Fruit fly (Drosophila melanogaster) whole organism, embryonic: ENCODE data around the gene CG43999.

Experiments used
- Ada2b ChIP-seq: fragments of 200-800 bp; sonication (Bioruptor generic); IDR thresholded peaks from 2 replicates; pipeline ENCODE4 v1.3.6; 2022; ENCODE audit warnings: missing biosample characterization, missing genetic modification characterization
- Aef1 ChIP-seq: fragments of 200-800 bp; sonication (Bioruptor generic); IDR thresholded peaks from 3 replicates; pipeline ENCODE4 v1.3.6; 2022; ENCODE audit warnings: missing biosample characterization, missing genetic modification characterization
- Atf-2 ChIP-seq: fragments of 200-800 bp; sonication (Bioruptor generic); optimal IDR thresholded peaks from 2 replicates; lab custom pipeline; 2016; ENCODE audit warnings: missing biosample characterization, missing genetic modification characterization
- Bdp1 ChIP-seq: fragments of 200-800 bp; sonication (Bioruptor generic); optimal IDR thresholded peaks from 3 replicates; lab custom pipeline; 2016; ENCODE audit warnings: missing biosample characterization, missing genetic modification characterization
- CG12104 ChIP-seq: fragments of 200-800 bp; sonication (Bioruptor generic); optimal IDR thresholded peaks from 3 replicates; lab custom pipeline; 2016; ENCODE audit warnings: missing biosample characterization, missing genetic modification characterization
- CG12769 ChIP-seq: fragments of 200-800 bp; sonication (Bioruptor generic); optimal IDR thresholded peaks from 2 replicates; lab custom pipeline; 2019; ENCODE audit warnings: missing biosample characterization, mild to moderate bottlenecking, missing genetic modification characterization, moderate library complexity
- CG14014 ChIP-seq: fragments of 200-800 bp; sonication (Bioruptor generic); IDR thresholded peaks from 2 replicates; pipeline ENCODE4 v1.3.6; 2022; ENCODE audit warnings: missing biosample characterization, missing genetic modification characterization
- CG14860 ChIP-seq: fragments of 200-800 bp; sonication (Bioruptor generic); IDR thresholded peaks from 3 replicates; pipeline ENCODE4 v1.3.6; 2022; ENCODE audit warnings: missing biosample characterization, missing genetic modification characterization; ENCODE audit not compliant: partially characterized antibody
- CG15514 ChIP-seq: fragments of 200-800 bp; sonication (Bioruptor generic); optimal IDR thresholded peaks from 3 replicates; lab custom pipeline; 2017; ENCODE audit warnings: missing biosample characterization, missing genetic modification characterization, mild to moderate bottlenecking, moderate library complexity, missing genetic modification reagents
- CG15601 ChIP-seq: fragments of 200-800 bp; sonication (Bioruptor generic); optimal IDR thresholded peaks from 3 replicates; lab custom pipeline; 2019; ENCODE audit warnings: missing biosample characterization, mild to moderate bottlenecking, missing genetic modification characterization, moderate library complexity
- CG16863 ChIP-seq: fragments of 200-800 bp; sonication (Bioruptor generic); optimal IDR thresholded peaks from 3 replicates; lab custom pipeline; 2016; ENCODE audit warnings: missing biosample characterization, missing genetic modification characterization
- CG2712 ChIP-seq: fragments of 200-800 bp; optimal IDR thresholded peaks from 3 replicates; lab custom pipeline; 2019; ENCODE audit warnings: missing biosample characterization, mild to moderate bottlenecking, missing genetic modification characterization, moderate library complexity
- CG3995 ChIP-seq: fragments of 200-800 bp; sonication (Bioruptor generic); optimal IDR thresholded peaks from 3 replicates; lab custom pipeline; 2016; ENCODE audit warnings: missing biosample characterization, missing genetic modification characterization
- CG4820 ChIP-seq: fragments of 200-800 bp; sonication (Bioruptor generic); optimal IDR thresholded peaks from 3 replicates; lab custom pipeline; 2016; ENCODE audit warnings: missing biosample characterization, missing genetic modification characterization
- CG5953 ChIP-seq: fragments of 200-800 bp; sonication (Bioruptor generic); IDR thresholded peaks from 2 replicates; pipeline ENCODE4 v1.3.6; 2022; ENCODE audit warnings: missing biosample characterization, missing genetic modification characterization
- CG6272 ChIP-seq: fragments of 200-800 bp; sonication (Bioruptor generic); IDR thresholded peaks from 2 replicates; pipeline ENCODE4 v1.3.6; 2022; ENCODE audit warnings: missing biosample characterization, missing genetic modification characterization
- CG7556 ChIP-seq: fragments of 200-800 bp; sonication (Bioruptor generic); optimal IDR thresholded peaks from 2 replicates; lab custom pipeline; 2017; ENCODE audit warnings: missing biosample characterization, mild to moderate bottlenecking, missing genetic modification characterization
- CG7786 ChIP-seq: fragments of 200-800 bp; sonication (Bioruptor generic); optimal IDR thresholded peaks from 2 replicates; lab custom pipeline; 2016; ENCODE audit warnings: missing biosample characterization, missing genetic modification characterization
- CG8478 ChIP-seq: fragments of >200 bp; optimal IDR thresholded peaks from 2 replicates; lab custom pipeline; 2018
- CG9727 ChIP-seq: fragments of 200-800 bp; sonication (Bioruptor generic); optimal IDR thresholded peaks from 3 replicates; lab custom pipeline; 2017; ENCODE audit warnings: missing biosample characterization, mild to moderate bottlenecking, missing genetic modification characterization
- CTCF ChIP-seq: fragments of 200-800 bp; sonication (Bioruptor generic); optimal IDR thresholded peaks from 2 replicates; lab custom pipeline; 2017; ENCODE audit warnings: missing biosample characterization, mild to moderate bottlenecking, missing genetic modification characterization, moderate library complexity
- D ChIP-seq, 2 experiments: fragments of 200-800 bp in 1 of 2; fragments of >200 bp in 1 of 2; sonication (Bioruptor generic) in 1 of 2; optimal IDR thresholded peaks; 2 replicates in 1 of 2; 3 replicates in 1 of 2; lab custom pipeline; 2017; ENCODE audit warnings: mild to moderate bottlenecking in 1 of 2, missing biosample characterization in 1 of 2, missing genetic modification characterization in 1 of 2, missing genetic modification reagents in 1 of 2
- D19B ChIP-seq: fragments of 200-800 bp; sonication (Bioruptor generic); optimal IDR thresholded peaks from 2 replicates; lab custom pipeline; 2017; ENCODE audit warnings: missing biosample characterization, mild to moderate bottlenecking, missing genetic modification characterization
- Dll ChIP-seq: fragments of 200-800 bp; sonication (Bioruptor generic); IDR thresholded peaks from 4 replicates; pipeline ENCODE4 v1.3.6; 2022; ENCODE audit warnings: missing biosample characterization, missing genetic modification characterization; ENCODE audit not compliant: partially characterized antibody
- Dref ChIP-seq: fragments of 200-800 bp; sonication (Bioruptor generic); IDR thresholded peaks from 2 replicates; pipeline ENCODE4 v1.3.6; 2022; ENCODE audit warnings: missing biosample characterization, missing genetic modification characterization
- Ets65A ChIP-seq: fragments of 200-800 bp; sonication (Bioruptor generic); peaks from one replicate; lab custom pipeline; 2016; ENCODE audit warnings: missing biosample characterization, missing genetic modification characterization
- Gsc ChIP-seq: fragments of 200-800 bp; sonication (Bioruptor generic); IDR thresholded peaks from 2 replicates; pipeline ENCODE4 v1.3.6; 2022; ENCODE audit warnings: missing biosample characterization, missing genetic modification characterization
- Hand ChIP-seq: fragments of 200-800 bp; sonication (Bioruptor generic); optimal IDR thresholded peaks from 2 replicates; lab custom pipeline; 2017; ENCODE audit warnings: mild to moderate bottlenecking, missing biosample characterization, missing genetic modification reagents, missing genetic modification characterization
- Jarid2 ChIP-seq: fragments of 200-800 bp; sonication (Bioruptor generic); optimal IDR thresholded peaks from 3 replicates; lab custom pipeline; 2017; ENCODE audit warnings: mild to moderate bottlenecking, missing biosample characterization, missing genetic modification reagents, missing genetic modification characterization
- NK7.1 ChIP-seq: fragments of 200-800 bp; sonication (Bioruptor generic); optimal IDR thresholded peaks from 3 replicates; lab custom pipeline; 2016; ENCODE audit warnings: missing biosample characterization, missing genetic modification characterization
- Oaz ChIP-seq: fragments of 200-800 bp; sonication (Bioruptor generic); IDR thresholded peaks from 2 replicates; pipeline ENCODE4 v1.3.6; 2022; ENCODE audit warnings: missing biosample characterization, missing genetic modification characterization
- Sry-β ChIP-seq: fragments of 200-800 bp; sonication (Bioruptor generic); optimal IDR thresholded peaks from 2 replicates; lab custom pipeline; 2018; ENCODE audit warnings: missing biosample characterization, mild to moderate bottlenecking, missing genetic modification characterization, moderate library complexity
- amos ChIP-seq: fragments of 200-800 bp; sonication (Bioruptor generic); IDR thresholded peaks from 2 replicates; pipeline ENCODE4 v1.3.6; 2022; ENCODE audit warnings: missing biosample characterization, missing genetic modification characterization; ENCODE audit not compliant: partially characterized antibody
- btn ChIP-seq: fragments of 200-800 bp; sonication (Bioruptor generic); optimal IDR thresholded peaks from 2 replicates; lab custom pipeline; 2016; ENCODE audit warnings: missing biosample characterization, missing genetic modification characterization
- emc ChIP-seq: fragments of 200-800 bp; sonication (Bioruptor generic); optimal IDR thresholded peaks from 2 replicates; lab custom pipeline; 2016; ENCODE audit warnings: missing biosample characterization, missing genetic modification characterization
- ems ChIP-seq: fragments of 200-800 bp; sonication (Bioruptor generic); optimal IDR thresholded peaks from 3 replicates; lab custom pipeline; 2016; ENCODE audit warnings: missing biosample characterization, missing genetic modification characterization
- ftz-f1 ChIP-seq: fragments of 200-800 bp; sonication (Bioruptor generic); optimal IDR thresholded peaks from 2 replicates; lab custom pipeline; 2016; ENCODE audit warnings: missing biosample characterization, missing genetic modification characterization
- grau ChIP-seq: fragments of 200-800 bp; optimal IDR thresholded peaks from 3 replicates; lab custom pipeline; 2019; ENCODE audit warnings: missing biosample characterization, mild to moderate bottlenecking, missing genetic modification characterization, moderate library complexity
- hbn ChIP-seq: fragments of 200-800 bp; sonication (Bioruptor generic); IDR thresholded peaks from 2 replicates; pipeline ENCODE4 v1.3.6; 2022; ENCODE audit warnings: missing biosample characterization, missing genetic modification characterization; ENCODE audit not compliant: partially characterized antibody
- jigr1 ChIP-seq: fragments of 200-800 bp; sonication (Bioruptor generic); IDR thresholded peaks from 3 replicates; pipeline ENCODE4 v1.3.6; 2022; ENCODE audit warnings: missing biosample characterization, missing genetic modification characterization
- kay ChIP-seq: fragments of 200-800 bp; sonication (Bioruptor generic); optimal IDR thresholded peaks from 2 replicates; lab custom pipeline; 2016; ENCODE audit warnings: missing biosample characterization, missing genetic modification characterization
- mirr ChIP-seq: fragments of 200-800 bp; sonication (Bioruptor generic); optimal IDR thresholded peaks from 3 replicates; lab custom pipeline; 2018; ENCODE audit warnings: missing biosample characterization, mild to moderate bottlenecking, missing genetic modification characterization
- pb ChIP-seq: fragments of 200-800 bp; sonication (Bioruptor generic); optimal IDR thresholded peaks from 3 replicates; lab custom pipeline; 2016; ENCODE audit warnings: missing biosample characterization, missing genetic modification characterization
- rib ChIP-seq: fragments of 200-800 bp; sonication (Bioruptor generic); IDR thresholded peaks from 2 replicates; pipeline ENCODE4 v1.3.6; 2022; ENCODE audit warnings: missing biosample characterization, missing genetic modification characterization
- run ChIP-seq: fragments of 200-800 bp; sonication (Bioruptor generic); optimal IDR thresholded peaks from 3 replicates; lab custom pipeline; 2018; ENCODE audit warnings: missing biosample characterization, mild to moderate bottlenecking, missing genetic modification characterization
- sima ChIP-seq: fragments of 200-800 bp; sonication (Bioruptor generic); optimal IDR thresholded peaks from 2 replicates; lab custom pipeline; 2016; ENCODE audit warnings: missing biosample characterization, missing genetic modification characterization
- sr ChIP-seq: fragments of 200-800 bp; sonication (Bioruptor generic); IDR thresholded peaks from 3 replicates; pipeline ENCODE4 v1.3.6; 2022; ENCODE audit warnings: missing biosample characterization, missing genetic modification characterization
- tap ChIP-seq: fragments of 200-800 bp; optimal IDR thresholded peaks from 3 replicates; lab custom pipeline; 2019; ENCODE audit warnings: missing biosample characterization, mild to moderate bottlenecking, missing genetic modification characterization, moderate library complexity
- tup ChIP-seq: fragments of 200-800 bp; sonication (Bioruptor generic); optimal IDR thresholded peaks from 2 replicates; lab custom pipeline; 2016; ENCODE audit warnings: missing biosample characterization, mild to moderate bottlenecking, missing genetic modification characterization, moderate library complexity
- z ChIP-seq: fragments of 200-800 bp; sonication (Bioruptor generic); IDR thresholded peaks from 3 replicates; pipeline ENCODE4 v1.3.6; 2022; ENCODE audit warnings: missing biosample characterization, missing genetic modification characterization
- zen ChIP-seq: fragments of 200-800 bp; sonication (Bioruptor generic); optimal IDR thresholded peaks from 3 replicates; lab custom pipeline; 2018; ENCODE audit warnings: missing biosample characterization, mild to moderate bottlenecking, missing genetic modification characterization, moderate library complexity
- zfh1 ChIP-seq: fragments of 200-800 bp; sonication (Bioruptor generic); IDR thresholded peaks from 3 replicates; pipeline ENCODE4 v1.3.6; 2022; ENCODE audit warnings: missing biosample characterization, missing genetic modification characterization
- zfh2 ChIP-seq: fragments of 200-800 bp; sonication (Bioruptor generic); optimal IDR thresholded peaks from 2 replicates; lab custom pipeline; 2016; ENCODE audit warnings: missing biosample characterization, missing genetic modification characterization

Gene CG43999

DNA sequence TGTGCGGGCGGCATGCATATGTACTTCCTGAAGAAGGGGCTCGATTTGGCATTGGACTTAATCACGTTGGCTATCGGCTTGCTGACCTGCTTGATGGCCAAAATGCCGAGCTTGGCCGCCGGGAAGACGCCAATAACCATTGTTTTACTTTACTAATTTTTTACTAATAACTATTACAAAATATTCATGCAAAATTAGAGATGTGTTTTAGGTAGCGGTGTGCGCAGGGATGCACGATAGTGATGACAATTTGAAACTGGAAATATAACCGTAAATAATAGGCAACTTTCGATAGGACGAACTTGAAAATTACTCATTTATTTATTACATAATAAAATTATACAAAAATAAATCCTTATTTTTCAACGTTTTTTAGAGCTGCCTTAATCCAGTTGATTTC, 1.4 kb downstream of the CG43999 start, which contains the start of gene CG13601 (continued):
- no peak for TF ChIP-seq zfh2 (GFP tag; lab: Kevin White, UChicago)
- no peak for TF ChIP-seq CG12104
- no peak for TF ChIP-seq zen (tag; lab: Kevin White, UChicago)
- TF ChIP-seq CG7556: no peak
- TF ChIP-seq ftz-f1 (GFP tag; lab: Kevin White, UChicago): no peak
- no peak for TF ChIP-seq Oaz
- TF ChIP-seq CG15514: peak; percentile 64
- TF ChIP-seq grau: peak; percentile 71
- TF ChIP-seq Aef1: 0 out of 3 replicates have a peak, but pooled peaks have one; percentile 42
- no peak for TF ChIP-seq Sry-β (GFP tag; lab: Kevin White, UChicago)
- TF ChIP-seq Dll (GFP tag; lab: Robert Waterston, UW): peak; percentile 88
- TF ChIP-seq mirr: no peak
- no peak for TF ChIP-seq btn (GFP tag; lab: Kevin White, UChicago)
- no peak for TF ChIP-seq CG15601 (tag; lab: Kevin White, UChicago)
- TF ChIP-seq CG5953 (GFP tag; lab: Robert Waterston, UW): no peak
- no peak for TF ChIP-seq jigr1 (GFP tag; lab: Robert Waterston, UW)
- peak; percentile 13 for TF ChIP-seq CG4820 (GFP tag; lab: Kevin White, UChicago)
- no peak for TF ChIP-seq NK7.1
- TF ChIP-seq run (tag; lab: Kevin White, UChicago): no peak
- peak; percentile 8 for TF ChIP-seq CG9727
- no peak for TF ChIP-seq sima (GFP tag; lab: Kevin White, UChicago)
- TF ChIP-seq CG3995: peak; percentile 24
- no peak for TF ChIP-seq kay (GFP tag; lab: Kevin White, UChicago)
- peak; percentile 67 for TF ChIP-seq CG14860
- TF ChIP-seq D19B (GFP tag; lab: Kevin White, UChicago): no peak
- TF ChIP-seq amos (GFP tag; lab: Robert Waterston, UW): peak; percentile 80
- no peak for TF ChIP-seq tap (tag; lab: Kevin White, UChicago)
- no peak for TF ChIP-seq D (optimal IDR thresholded peaks at IDR 0.05; lab: Kevin White, UChicago)
- no peak for TF ChIP-seq D (GFP tag; optimal IDR thresholded peaks at IDR 0.05; lab: Kevin White, UChicago)
- TF ChIP-seq CG14014: peak; percentile 37; the same call in 1 of the 2 replicates
- no peak for TF ChIP-seq sr (GFP tag; lab: Robert Waterston, UW)
- peak; percentile 82 for TF ChIP-seq hbn (GFP tag; lab: Robert Waterston, UW)
- no peak for TF ChIP-seq z (GFP tag; lab: Robert Waterston, UW)
- no peak for TF ChIP-seq rib (GFP tag; lab: Robert Waterston, UW)
- TF ChIP-seq CG8478 (lab: Kevin White, UChicago): no peak
- TF ChIP-seq Ada2b (GFP tag; lab: Robert Waterston, UW): no peak
- TF ChIP-seq CG16863 (GFP tag; lab: Kevin White, UChicago): no peak
- TF ChIP-seq Bdp1 (GFP tag; lab: Kevin White, UChicago): no peak
- peak; percentile 25 for TF ChIP-seq CTCF (GFP tag; lab: Kevin White, UChicago)
- no peak for TF ChIP-seq zfh1 (GFP tag; lab: Robert Waterston, UW)
- TF ChIP-seq Gsc (GFP tag; lab: Robert Waterston, UW): no peak
- no peak for TF ChIP-seq ems (GFP tag; lab: Kevin White, UChicago)
- peak; percentile 41; the same call in 1 of the 2 replicates for TF ChIP-seq Dref (GFP tag; lab: Robert Waterston, UW)
- TF ChIP-seq CG2712 (tag; lab: Kevin White, UChicago): peak; percentile 27
- TF ChIP-seq Ets65A (GFP tag; lab: Kevin White, UChicago): peak; percentile 72
- TF ChIP-seq pb (GFP tag; lab: Kevin White, UChicago): no peak
- no peak for TF ChIP-seq Hand
- no peak for TF ChIP-seq CG7786 (GFP tag; lab: Kevin White, UChicago)
- TF ChIP-seq CG12769 (tag; lab: Kevin White, UChicago): no peak
- no peak for TF ChIP-seq emc (GFP tag; lab: Kevin White, UChicago)
- no peak for TF ChIP-seq Jarid2 (GFP tag; lab: Kevin White, UChicago)
- no peak for TF ChIP-seq Atf-2
- no peak for TF ChIP-seq tup (GFP tag; lab: Kevin White, UChicago)
- TF ChIP-seq CG6272 (GFP tag; lab: Robert Waterston, UW): peak; percentile 23; the same call in 1 of the 2 replicates
